Worm (Caenorhabditis elegans): ENCODE results near the gene ZK662.2.
A peak's percentile ranks its signal among the peaks of the same experiment; 100 is the strongest.

ZK662.2 gene

ce11 chrX:15666169-15666811 is 30.2 kb upstream of the ZK662.2 start, which contains the start of gene pcdr-1:
Gene pcdr-1 (plus strand): TSS chrX:15666761.
- TF ChIP-seq ztf-23 (GFP tag; IDR thresholded peaks at IDR 0.05) (no peak), klf-2 (GFP tag; conservative IDR thresholded peaks at IDR 0.05) (no peak), med-1 (GFP tag; optimal IDR thresholded peaks at IDR 0.05; ENCODE audit: insufficient read depth) (no peak), flt-1 (GFP tag; IDR thresholded peaks at IDR 0.05) (no peak), T22C8.4 (GFP tag; IDR thresholded peaks at IDR 0.05) (no peak)

- TF ChIP-seq flt-1 (GFP tag; IDR thresholded peaks at IDR 0.05) (no peak), ztf-23 (GFP tag; IDR thresholded peaks at IDR 0.05) (peak; percentile 61; the same call in 1 of the 2 replicates)
These were observed 28.4 kb upstream of the ZK662.2 start for ce11 chrX:15668053-15668599.

- TF ChIP-seq ref-1 (GFP tag; conservative IDR thresholded peaks at IDR 0.05), result no peak
- TF ChIP-seq ztf-23 (GFP tag; IDR thresholded peaks at IDR 0.05), result no peak
- no peak for TF ChIP-seq flt-1 (GFP tag; IDR thresholded peaks at IDR 0.05)
- TF ChIP-seq med-1 (GFP tag; optimal IDR thresholded peaks at IDR 0.05; ENCODE audit: insufficient read depth), result no peak
- no peak for TF ChIP-seq ztf-29 (GFP tag; IDR thresholded peaks at IDR 0.05)
- TF ChIP-seq tab-1 (GFP tag; IDR thresholded peaks at IDR 0.05), result no peak
- no peak for TF ChIP-seq T22C8.4 (GFP tag; IDR thresholded peaks at IDR 0.05)
- no peak for TF ChIP-seq klf-2 (GFP tag; conservative IDR thresholded peaks at IDR 0.05)
These were observed 27.8 kb upstream of the ZK662.2 start for ce11 chrX:15668695-15669094.

ce11 chrX:15675622-15676021 is 20.9 kb upstream of the ZK662.2 start, which contains the start of gene F59D12.2:
Gene F59D12.2 (minus strand): TSS chrX:15675722.
- TF ChIP-seq med-1 (GFP tag; optimal IDR thresholded peaks at IDR 0.05; ENCODE audit: insufficient read depth) (no peak), tab-1 (GFP tag; IDR thresholded peaks at IDR 0.05) (no peak), flt-1 (GFP tag; IDR thresholded peaks at IDR 0.05) (no peak), ref-1 (GFP tag; conservative IDR thresholded peaks at IDR 0.05) (no peak), ztf-23 (GFP tag; IDR thresholded peaks at IDR 0.05) (no peak), ztf-29 (GFP tag; IDR thresholded peaks at IDR 0.05) (no peak), cog-1 (tag; optimal IDR thresholded peaks at IDR 0.05) (no peak), T22C8.4 (GFP tag; IDR thresholded peaks at IDR 0.05) (no peak), klf-2 (GFP tag; conservative IDR thresholded peaks at IDR 0.05) (no peak)

DNA sequence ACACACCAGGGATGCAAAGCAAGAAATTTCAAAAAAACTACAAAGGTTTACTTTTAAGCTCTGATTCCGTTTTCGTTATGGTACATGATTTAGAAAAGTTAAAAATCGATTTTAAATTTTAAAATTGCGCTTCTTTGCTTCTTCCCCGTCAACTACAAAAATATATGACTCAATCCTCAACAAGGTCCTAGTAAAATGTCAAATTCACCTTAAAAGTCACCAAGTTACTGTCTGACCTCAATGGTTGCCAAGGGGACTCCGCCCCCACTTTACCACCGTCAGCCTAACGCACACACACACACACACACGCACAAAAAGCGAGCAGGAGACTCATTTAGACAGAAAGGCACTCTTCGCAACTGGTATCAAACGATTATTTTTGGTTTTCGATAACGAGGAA is 15.1 kb upstream of the ZK662.2 start, which contains the start of gene gpn-1:
Gene gpn-1, plus strand, starts transcription at position 301 of the 400 bp plus-strand sequence.
- no peak for TF ChIP-seq ztf-29 (GFP tag; IDR thresholded peaks at IDR 0.05)
- TF ChIP-seq cog-1 (tag; optimal IDR thresholded peaks at IDR 0.05), result no peak
- no peak for TF ChIP-seq ztf-23 (GFP tag; IDR thresholded peaks at IDR 0.05)
- TF ChIP-seq med-1 (GFP tag; optimal IDR thresholded peaks at IDR 0.05; ENCODE audit: insufficient read depth), result no peak
- TF ChIP-seq klf-2 (GFP tag; conservative IDR thresholded peaks at IDR 0.05), result no peak
- TF ChIP-seq T22C8.4 (GFP tag; IDR thresholded peaks at IDR 0.05), result no peak
- no peak for TF ChIP-seq ref-1 (GFP tag; conservative IDR thresholded peaks at IDR 0.05)
- no peak for TF ChIP-seq flt-1 (GFP tag; IDR thresholded peaks at IDR 0.05)
- no peak for TF ChIP-seq tab-1 (GFP tag; IDR thresholded peaks at IDR 0.05)

DNA sequence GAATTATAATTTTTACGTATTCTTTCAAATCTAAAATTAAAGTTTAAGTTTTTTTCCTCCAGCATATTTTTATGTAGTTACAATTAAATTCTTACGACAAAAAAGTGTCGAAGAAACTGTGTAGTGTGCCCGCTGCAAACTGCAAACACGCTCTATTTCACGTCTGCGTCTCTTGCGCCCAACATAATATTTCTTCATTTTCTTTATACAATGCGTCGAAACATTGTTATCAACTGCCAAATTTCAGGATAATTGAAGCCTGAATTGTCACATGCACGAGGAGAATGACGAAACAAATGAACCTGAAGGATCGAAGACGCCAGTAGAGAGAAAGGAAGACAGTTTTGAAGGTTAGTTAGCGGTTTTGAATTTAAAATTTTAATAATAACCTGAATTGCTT is 7.3 kb upstream of the ZK662.2 start, which contains the start of gene C03H12.1:
Gene C03H12.1, plus strand, starts transcription at position 206 of the 400 bp plus-strand sequence.
- TF ChIP-seq ztf-29 (GFP tag; IDR thresholded peaks at IDR 0.05), result no peak
- no peak for TF ChIP-seq ztf-23 (GFP tag; IDR thresholded peaks at IDR 0.05)
- TF ChIP-seq cog-1 (tag; optimal IDR thresholded peaks at IDR 0.05), result no peak
- TF ChIP-seq T22C8.4 (GFP tag; IDR thresholded peaks at IDR 0.05), result no peak
- TF ChIP-seq flt-1 (GFP tag; IDR thresholded peaks at IDR 0.05), result no peak
- no peak for TF ChIP-seq tab-1 (GFP tag; IDR thresholded peaks at IDR 0.05)
- no peak for TF ChIP-seq ref-1 (GFP tag; conservative IDR thresholded peaks at IDR 0.05)
- TF ChIP-seq klf-2 (GFP tag; conservative IDR thresholded peaks at IDR 0.05), result no peak
- TF ChIP-seq med-1 (GFP tag; optimal IDR thresholded peaks at IDR 0.05; ENCODE audit: insufficient read depth), result no peak

DNA sequence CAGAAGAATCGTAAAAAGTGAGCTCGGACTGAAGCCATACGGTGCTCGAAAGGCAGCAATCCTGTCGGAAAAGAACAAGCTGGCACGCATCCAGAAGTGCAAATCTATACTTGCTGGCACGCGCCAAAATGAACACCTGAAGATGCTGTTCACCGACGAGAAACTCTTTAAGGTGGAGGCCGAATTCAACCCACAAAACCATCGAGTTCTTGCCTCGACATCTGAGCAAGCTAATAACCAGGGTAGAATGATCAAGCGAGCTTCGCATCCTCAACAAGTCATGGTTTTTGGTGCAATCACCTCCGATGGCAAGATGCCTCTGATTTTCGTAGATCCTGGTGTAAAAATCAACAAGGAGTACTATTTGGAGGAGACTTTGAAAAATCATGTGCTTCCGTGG is 3.0 kb upstream of the ZK662.2 start:
- TF ChIP-seq ztf-29 (GFP tag; IDR thresholded peaks at IDR 0.05) (no peak), ztf-23 (GFP tag; IDR thresholded peaks at IDR 0.05) (no peak), tab-1 (GFP tag; IDR thresholded peaks at IDR 0.05) (no peak), cog-1 (tag; optimal IDR thresholded peaks at IDR 0.05) (no peak), flt-1 (GFP tag; IDR thresholded peaks at IDR 0.05) (no peak), klf-2 (GFP tag; conservative IDR thresholded peaks at IDR 0.05) (no peak)

ce11 chrX:15700220-15700619 is 3.7 kb downstream of the ZK662.2 start:
- TF ChIP-seq cog-1 (tag; optimal IDR thresholded peaks at IDR 0.05) (no peak), ztf-29 (GFP tag; IDR thresholded peaks at IDR 0.05) (no peak), ztf-23 (GFP tag; IDR thresholded peaks at IDR 0.05) (no peak), klf-2 (GFP tag; conservative IDR thresholded peaks at IDR 0.05) (no peak), ref-1 (GFP tag; conservative IDR thresholded peaks at IDR 0.05) (no peak), med-1 (GFP tag; optimal IDR thresholded peaks at IDR 0.05; ENCODE audit: insufficient read depth) (no peak)

DNA sequence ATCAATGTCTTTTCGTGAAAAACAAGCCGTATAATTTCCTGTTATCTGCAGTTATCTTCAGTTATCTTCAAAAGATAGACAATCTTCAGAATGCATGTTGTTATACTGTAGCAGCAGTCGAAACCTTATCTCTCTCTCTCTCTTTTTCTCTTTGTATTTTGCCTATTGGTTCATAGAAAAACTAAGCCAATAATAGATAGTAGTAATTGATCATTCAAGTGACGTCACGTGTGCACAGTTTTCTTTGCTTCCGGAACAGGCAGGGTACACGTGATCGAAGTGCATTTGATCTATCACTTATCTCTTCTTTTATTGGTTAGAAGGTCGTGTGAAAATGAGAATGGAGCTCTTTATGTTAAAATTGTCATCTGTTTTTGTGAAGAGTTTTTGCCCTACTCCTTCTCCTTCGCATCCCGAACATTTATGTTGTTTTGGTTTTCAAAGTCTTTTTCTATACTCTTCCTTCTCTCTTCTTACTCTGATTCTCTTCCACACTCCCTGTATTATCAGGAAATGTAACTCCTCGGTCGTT is 8.1 kb downstream of the ZK662.2 start:
- TF ChIP-seq klf-2 (GFP tag; conservative IDR thresholded peaks at IDR 0.05), result no peak
- no peak for TF ChIP-seq ref-1 (GFP tag; conservative IDR thresholded peaks at IDR 0.05)
- no peak for TF ChIP-seq tab-1 (GFP tag; IDR thresholded peaks at IDR 0.05)
- TF ChIP-seq flt-1 (GFP tag; IDR thresholded peaks at IDR 0.05), result no peak
- no peak for TF ChIP-seq ztf-23 (GFP tag; IDR thresholded peaks at IDR 0.05)
- no peak for TF ChIP-seq ztf-29 (GFP tag; IDR thresholded peaks at IDR 0.05)
- TF ChIP-seq med-1 (GFP tag; optimal IDR thresholded peaks at IDR 0.05; ENCODE audit: insufficient read depth), result no peak
- no peak for TF ChIP-seq cog-1 (tag; optimal IDR thresholded peaks at IDR 0.05)
- TF ChIP-seq T22C8.4 (GFP tag; IDR thresholded peaks at IDR 0.05), result no peak
